Fruit fly (Drosophila melanogaster) whole organism, wandering third instar larva: ENCODE results near the gene Hip14.

Source experiments
- Dfd ChIP-seq: fragments of >200 bp; optimal IDR thresholded peaks from 2 replicates; lab custom pipeline; 2017; ENCODE audit warnings: missing biosample characterization, missing genetic modification characterization
- Dif ChIP-seq: fragments of 200-275, 200-300 bp; sonication (Bioruptor generic); optimal IDR thresholded peaks from 2 replicates; lab custom pipeline; 2018; ENCODE audit warnings: missing biosample characterization, missing genetic modification characterization; ENCODE audit not compliant: partially characterized antibody
- Mio ChIP-seq: sonication (Bioruptor generic); optimal IDR thresholded peaks from 2 replicates; lab custom pipeline; 2016; ENCODE audit warnings: missing biosample characterization, missing genetic modification characterization
- Myc ChIP-seq: fragments of >200 bp; optimal IDR thresholded peaks from 2 replicates; lab custom pipeline; 2017
- OdsH ChIP-seq: fragments of 200-800 bp; sonication (Bioruptor generic); optimal IDR thresholded peaks from 2 replicates; lab custom pipeline; 2016; ENCODE audit warnings: missing biosample characterization, mild to moderate bottlenecking, missing genetic modification characterization
- br ChIP-seq: fragments of 200-800 bp; sonication (Bioruptor generic); optimal IDR thresholded peaks from 2 replicates; lab custom pipeline; 2016; ENCODE audit warnings: missing biosample characterization, missing genetic modification characterization
- dmrt93B ChIP-seq: fragments of 200-800 bp; sonication (Bioruptor generic); optimal IDR thresholded peaks from 2 replicates; lab custom pipeline; 2018; ENCODE audit warnings: missing biosample characterization, mild to moderate bottlenecking, missing genetic modification characterization
- dsf ChIP-seq: sonication (Bioruptor generic); optimal IDR thresholded peaks from 2 replicates; lab custom pipeline; 2016; ENCODE audit warnings: missing biosample characterization, missing genetic modification characterization, borderline replicate concordance
- foxo ChIP-seq, 2 experiments: fragments of 200-800 bp; sonication (Bioruptor generic); optimal IDR thresholded peaks; 2 replicates in 1 of 2; 3 replicates in 1 of 2; lab custom pipeline; 2016 to 2017; ENCODE audit warnings: missing biosample characterization in 2 of 2, missing genetic modification characterization in 2 of 2
- fru ChIP-seq: fragments of 200-800 bp; sonication (Bioruptor generic); optimal IDR thresholded peaks from 3 replicates; lab custom pipeline; 2016; ENCODE audit warnings: missing biosample characterization, mild to moderate bottlenecking, missing genetic modification characterization
- h ChIP-seq: fragments of 200-800 bp; sonication (Bioruptor generic); optimal IDR thresholded peaks from 3 replicates; lab custom pipeline; 2016; ENCODE audit warnings: missing biosample characterization, mild to moderate bottlenecking, missing genetic modification characterization
- psq ChIP-seq: fragments of 200-800 bp; sonication (Bioruptor generic); optimal IDR thresholded peaks from 3 replicates; lab custom pipeline; 2017; ENCODE audit warnings: missing biosample characterization, mild to moderate bottlenecking, missing genetic modification characterization, moderate library complexity
- usp ChIP-seq: fragments of >200 bp; optimal IDR thresholded peaks from 2 replicates; lab custom pipeline; 2017; ENCODE audit warnings: missing biosample characterization, missing genetic modification characterization
- woc ChIP-seq: sonication (Bioruptor generic); optimal IDR thresholded peaks from 2 replicates; lab custom pipeline; 2016; ENCODE audit warnings: missing biosample characterization, mild to moderate bottlenecking, missing genetic modification characterization

DNA sequence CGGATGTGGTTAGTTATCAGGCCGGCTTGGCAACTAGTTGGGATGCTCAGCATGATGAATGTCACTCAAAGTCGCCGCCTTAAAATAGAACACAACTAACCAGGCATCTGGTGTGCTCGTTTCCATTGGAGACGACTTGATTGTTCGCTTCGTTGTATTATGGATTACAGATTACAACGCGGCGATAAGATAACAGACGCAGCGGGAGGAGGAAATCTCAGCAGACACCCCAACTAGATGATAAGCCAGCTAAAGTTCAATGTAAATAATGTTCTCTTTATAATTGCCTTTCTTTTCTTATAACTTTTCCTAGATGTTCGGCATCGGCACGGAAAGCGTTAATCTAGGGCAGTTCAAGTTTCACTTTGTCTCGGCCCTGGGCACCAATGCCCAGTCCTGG lies 19.4 kb upstream of the Hip14 start:
- TF ChIP-seq fru (GFP tag; lab: Kevin White, UChicago): no peak
- TF ChIP-seq dsf (GFP tag; lab: Kevin White, UChicago): no peak
- no peak for TF ChIP-seq dmrt93B
- no peak for TF ChIP-seq Dfd (GFP tag; lab: Kevin White, UChicago)
- no peak for TF ChIP-seq woc (GFP tag; lab: Kevin White, UChicago)
- no peak for TF ChIP-seq OdsH (GFP tag; lab: Kevin White, UChicago)
- no peak for TF ChIP-seq Mio (GFP tag; lab: Kevin White, UChicago)
- no peak for TF ChIP-seq br (GFP tag; lab: Kevin White, UChicago)
- no peak for TF ChIP-seq usp
- no peak for TF ChIP-seq psq
- TF ChIP-seq Myc (lab: Kevin White, UChicago): no peak
- TF ChIP-seq Dif (GFP tag; lab: Kevin White, UChicago): no peak
- TF ChIP-seq h: no peak
- no peak for TF ChIP-seq foxo (GFP tag; optimal IDR thresholded peaks at IDR 0.05; lab: Kevin White, UChicago)
